Worm (Caenorhabditis elegans): ENCODE data around the gene nca-2.
"Not testable (repeated sequence)": the region's sequence is repeated elsewhere in the genome, so short reads cannot be mapped to it uniquely, and the experiment has no call there.

Gene nca-2

ce11 chrIII:4968146-4968545, 2.8 kb downstream of the nca-2 start:
- TF ChIP-seq scrt-1 (GFP tag; IDR thresholded peaks at IDR 0.05), result no peak
- no peak for TF ChIP-seq aly-1 (tag; optimal IDR thresholded peaks at IDR 0.05)
- TF ChIP-seq ama-1 (optimal IDR thresholded peaks at IDR 0.05), result no peak
- no peak for TF ChIP-seq sea-1 (GFP tag; conservative IDR thresholded peaks at IDR 0.05)
- TF ChIP-seq tbx-11 (GFP tag; IDR thresholded peaks at IDR 0.05), result no peak
- no peak for TF ChIP-seq F13C5.2 (tag; optimal IDR thresholded peaks at IDR 0.05)
- no peak for TF ChIP-seq pes-1 (GFP tag; IDR thresholded peaks at IDR 0.05)
- no peak for TF ChIP-seq hnd-1 (tag; optimal IDR thresholded peaks at IDR 0.05)
- TF ChIP-seq ceh-13 (GFP tag; optimal IDR thresholded peaks at IDR 0.05), result no peak
- TF ChIP-seq hmg-4 (GFP tag; optimal IDR thresholded peaks at IDR 0.05), result no peak
- TF ChIP-seq tra-4 (tag; optimal IDR thresholded peaks at IDR 0.05), result no peak
- TF ChIP-seq flt-1 (GFP tag; IDR thresholded peaks at IDR 0.05), result no peak
- TF ChIP-seq tbx-37 (GFP tag; conservative IDR thresholded peaks at IDR 0.05), result no peak
- no peak for TF ChIP-seq B0310.2 (tag; optimal IDR thresholded peaks at IDR 0.05)
- TF ChIP-seq ets-7 (tag; optimal IDR thresholded peaks at IDR 0.05), result no peak

ce11 chrIII:4980367-4980766, 15.0 kb downstream of the nca-2 start, which contains the start of gene C27F2.6:
TSS of gene C27F2.6 (minus strand) at chrIII:4980467.
- not testable (repeated sequence) for TF ChIP-seq F13C5.2 (tag; optimal IDR thresholded peaks at IDR 0.05); ceh-13 (GFP tag; optimal IDR thresholded peaks at IDR 0.05); hmg-4 (GFP tag; optimal IDR thresholded peaks at IDR 0.05)

ce11 chrIII:4983961-4984360, 18.6 kb downstream of the nca-2 start:
- TF ChIP-seq ama-1 (optimal IDR thresholded peaks at IDR 0.05), result no peak
- no peak for TF ChIP-seq B0310.2 (tag; optimal IDR thresholded peaks at IDR 0.05)
- no peak for TF ChIP-seq flt-1 (GFP tag; IDR thresholded peaks at IDR 0.05)
- TF ChIP-seq ets-7 (tag; optimal IDR thresholded peaks at IDR 0.05), result no peak
- no peak for TF ChIP-seq hnd-1 (tag; optimal IDR thresholded peaks at IDR 0.05)
- no peak for TF ChIP-seq ceh-36 (tag; optimal IDR thresholded peaks at IDR 0.05)
- TF ChIP-seq tra-4 (tag; optimal IDR thresholded peaks at IDR 0.05), result no peak

ce11 chrIII:4984444-4985086, 19.2 kb downstream of the nca-2 start, which contains the start of gene C27F2.7:
TSS of gene C27F2.7 (minus strand) at chrIII:4984494.
- TF ChIP-seq ama-1 (optimal IDR thresholded peaks at IDR 0.05) (no peak), pes-1 (GFP tag; IDR thresholded peaks at IDR 0.05) (no peak), sea-1 (GFP tag; conservative IDR thresholded peaks at IDR 0.05) (no peak), tbx-11 (GFP tag; IDR thresholded peaks at IDR 0.05) (no peak), hnd-1 (tag; optimal IDR thresholded peaks at IDR 0.05) (no peak), tbx-37 (GFP tag; conservative IDR thresholded peaks at IDR 0.05) (no peak)

ce11 chrIII:4986790-4987259, 21.5 kb downstream of the nca-2 start, which contains the start of the genes C27F2.10 and wdr-60:
TSS of gene C27F2.10 (minus strand) at chrIII:4986898.
TSS of gene wdr-60 (plus strand) at chrIII:4987209.
- TF ChIP-seq F13C5.2 (tag; optimal IDR thresholded peaks at IDR 0.05) (no peak), ceh-36 (tag; optimal IDR thresholded peaks at IDR 0.05) (no peak), tbx-37 (GFP tag; conservative IDR thresholded peaks at IDR 0.05) (peak; percentile 58)

- TF ChIP-seq B0310.2 (tag; optimal IDR thresholded peaks at IDR 0.05) (no peak), F13C5.2 (tag; optimal IDR thresholded peaks at IDR 0.05) (no peak), ama-1 (optimal IDR thresholded peaks at IDR 0.05) (no peak), tbx-11 (GFP tag; IDR thresholded peaks at IDR 0.05) (no peak), tbx-37 (GFP tag; conservative IDR thresholded peaks at IDR 0.05) (no peak), scrt-1 (GFP tag; IDR thresholded peaks at IDR 0.05) (no peak), tra-4 (tag; optimal IDR thresholded peaks at IDR 0.05) (no peak), hmbx-1 (tag; optimal IDR thresholded peaks at IDR 0.05) (no peak), pes-1 (GFP tag; IDR thresholded peaks at IDR 0.05) (no peak), ceh-13 (GFP tag; optimal IDR thresholded peaks at IDR 0.05) (no peak), hnd-1 (tag; optimal IDR thresholded peaks at IDR 0.05) (no peak), sea-1 (GFP tag; conservative IDR thresholded peaks at IDR 0.05) (no peak), flt-1 (GFP tag; IDR thresholded peaks at IDR 0.05) (no peak), ets-7 (tag; optimal IDR thresholded peaks at IDR 0.05) (no peak), aly-1 (tag; optimal IDR thresholded peaks at IDR 0.05) (no peak), hmg-4 (GFP tag; optimal IDR thresholded peaks at IDR 0.05) (no peak), ceh-36 (tag; optimal IDR thresholded peaks at IDR 0.05) (no peak)
Measured at ce11 chrIII:4987666-4988065, 22.3 kb downstream of the nca-2 start.

ce11 chrIII:4998111-4998859, 32.9 kb downstream of the nca-2 start, which contains the start of gene tmem-131:
TSS of gene tmem-131 (minus strand) at chrIII:4998161.
- TF ChIP-seq sea-1 (GFP tag; conservative IDR thresholded peaks at IDR 0.05) (no peak), hnd-1 (tag; optimal IDR thresholded peaks at IDR 0.05) (no peak)

ce11 chrIII:4998956-4999425, 33.6 kb downstream of the nca-2 start, which contains the start of gene smcr-8:
TSS of gene smcr-8 (plus strand) at chrIII:4999375.
- no peak for TF ChIP-seq pes-1 (GFP tag; IDR thresholded peaks at IDR 0.05)
- TF ChIP-seq ets-7 (tag; optimal IDR thresholded peaks at IDR 0.05), result no peak
- TF ChIP-seq flt-1 (GFP tag; IDR thresholded peaks at IDR 0.05), result no peak
- TF ChIP-seq tbx-11 (GFP tag; IDR thresholded peaks at IDR 0.05), result no peak
- no peak for TF ChIP-seq tbx-37 (GFP tag; conservative IDR thresholded peaks at IDR 0.05)
- TF ChIP-seq hnd-1 (tag; optimal IDR thresholded peaks at IDR 0.05), result no peak
- no peak for TF ChIP-seq aly-1 (tag; optimal IDR thresholded peaks at IDR 0.05)
- TF ChIP-seq ceh-13 (GFP tag; optimal IDR thresholded peaks at IDR 0.05), result no peak
- no peak for TF ChIP-seq ceh-36 (tag; optimal IDR thresholded peaks at IDR 0.05)

Data from whole organism, early embryonic.